Fruit fly (Drosophila melanogaster): ENCODE results near the gene CG7968.

Gene CG7968

DNA sequence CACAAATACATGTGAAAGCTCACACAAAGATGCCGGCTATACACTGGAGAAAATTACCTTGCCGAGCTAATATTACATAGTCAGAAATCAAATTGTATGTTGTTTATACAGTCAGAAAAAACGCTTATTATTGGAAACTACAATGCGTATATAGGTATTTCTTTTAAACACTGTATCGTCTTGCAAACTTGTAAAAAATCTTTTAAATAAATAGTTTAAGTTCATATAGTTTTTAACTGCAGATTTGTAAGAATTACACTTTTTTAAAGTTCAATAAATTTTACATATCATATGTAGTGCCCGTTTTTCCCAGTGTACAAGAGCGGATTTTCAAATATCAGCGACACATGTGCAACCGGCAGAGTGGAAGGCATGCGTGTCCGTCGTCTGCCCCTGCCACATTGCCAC lies 9.5 kb upstream of the CG7968 start (continued):
- TF ChIP-seq nom (GFP tag; optimal IDR thresholded peaks at IDR 0.05) (peak; percentile 49), CG34422 (GFP tag; IDR thresholded peaks at IDR 0.05) (peak; percentile 65; the same call in 2 of the 3 replicates), Side (GFP tag; optimal IDR thresholded peaks at IDR 0.05) (peak; percentile 57), Dfd (GFP tag; optimal IDR thresholded peaks at IDR 0.05) (peak in 1 of 2 experiments; percentile 34), unc-4 (GFP tag; IDR thresholded peaks at IDR 0.05; ENCODE audit: partially characterized antibody) (no peak), Atf6 (GFP tag; IDR thresholded peaks at IDR 0.05) (peak; percentile 83), CG18599 (GFP tag; optimal IDR thresholded peaks at IDR 0.05) (peak; percentile 81), lmd (GFP tag; IDR thresholded peaks at IDR 0.05) (peak; percentile 81), CkIIα-i1 (GFP tag; IDR thresholded peaks at IDR 0.05) (no peak), sob (GFP tag; IDR thresholded peaks at IDR 0.05) (peak; percentile 68), disco-r (GFP tag; optimal IDR thresholded peaks at IDR 0.05) (peak; percentile 42), Mrtf (GFP tag; IDR thresholded peaks at IDR 0.05) (peak; percentile 44; the same call in 1 of the 3 replicates), dmrt11E (tag; optimal IDR thresholded peaks at IDR 0.05) (peak; percentile 75), Vsx1 (GFP tag; optimal IDR thresholded peaks at IDR 0.05) (peak; percentile 61), usp (GFP tag; optimal IDR thresholded peaks at IDR 0.05) (no peak), HLH54F (GFP tag; optimal IDR thresholded peaks at IDR 0.05) (peak; percentile 58), CG1832 (GFP tag; optimal IDR thresholded peaks at IDR 0.05) (no peak), CG18011 (GFP tag; optimal IDR thresholded peaks at IDR 0.05) (peak; percentile 40), slou (GFP tag; optimal IDR thresholded peaks at IDR 0.05) (peak; percentile 64), Max (GFP tag; optimal IDR thresholded peaks at IDR 0.05) (peak; percentile 91), NK7.1 (GFP tag; optimal IDR thresholded peaks at IDR 0.05) (peak; percentile 62), CoRest (tag; optimal IDR thresholded peaks at IDR 0.05) (peak; percentile 94), zen (tag; optimal IDR thresholded peaks at IDR 0.05) (peak; percentile 60), CG6272 (GFP tag; IDR thresholded peaks at IDR 0.05) (peak; percentile 8; the same call in 1 of the 2 replicates), Ets65A (GFP tag) (peak; percentile 95), Drgx (GFP tag; IDR thresholded peaks at IDR 0.05) (peak; percentile 85; the same call in 1 of the 2 replicates), CG14441 (GFP tag; IDR thresholded peaks at IDR 0.05) (peak; percentile 72), CG15479 (GFP tag; optimal IDR thresholded peaks at IDR 0.05) (no peak), CG13624 (GFP tag; optimal IDR thresholded peaks at IDR 0.05) (peak; percentile 75), CG8089 (GFP tag; optimal IDR thresholded peaks at IDR 0.05) (peak; percentile 31), HLH3B (GFP tag; IDR thresholded peaks at IDR 0.05) (peak; percentile 84), CG17328 (GFP tag; IDR thresholded peaks at IDR 0.05) (peak; percentile 79), CG12071 (GFP tag; optimal IDR thresholded peaks at IDR 0.05) (peak; percentile 44), CG13775 (GFP tag; optimal IDR thresholded peaks at IDR 0.05) (peak; percentile 82), esg (GFP tag; conservative IDR thresholded peaks at IDR 0.05) (peak; percentile 86), ewg (GFP tag; optimal IDR thresholded peaks at IDR 0.05) (peak; percentile 80), vvl (GFP tag; IDR thresholded peaks at IDR 0.05) (peak; percentile 71), pfk (GFP tag; optimal IDR thresholded peaks at IDR 0.05) (no peak), CG2889 (GFP tag; IDR thresholded peaks at IDR 0.05) (peak; percentile 58; the same call in 1 of the 3 replicates), Xrp1 (GFP tag; IDR thresholded peaks at IDR 0.05) (peak; percentile 83), gcm2 (GFP tag; optimal IDR thresholded peaks at IDR 0.05) (peak; percentile 40), CTCF (GFP tag; optimal IDR thresholded peaks at IDR 0.05) (peak; percentile 18), Oli (tag; optimal IDR thresholded peaks at IDR 0.05) (peak; percentile 88), Doc2 (GFP tag; IDR thresholded peaks at IDR 0.05) (no peak), jumu (GFP tag; optimal IDR thresholded peaks at IDR 0.05) (peak; percentile 66), Fer3 (tag; optimal IDR thresholded peaks at IDR 0.05) (peak; percentile 76), pzg (GFP tag; optimal IDR thresholded peaks at IDR 0.05) (no peak), ci (GFP tag; IDR thresholded peaks at IDR 0.05) (peak; percentile 78), ssp (GFP tag; IDR thresholded peaks at IDR 0.05) (peak; percentile 42; the same call in 1 of the 2 replicates), CG9437 (GFP tag; optimal IDR thresholded peaks at IDR 0.05) (peak; percentile 73), mirr (GFP tag; optimal IDR thresholded peaks at IDR 0.05) (no peak), Sry-β (GFP tag; optimal IDR thresholded peaks at IDR 0.05) (no peak)
